Worm (Caenorhabditis elegans) whole organism, L1 larva: ENCODE data around the gene lpl-1.

Experiments used
- Y116A8C.19 ChIP-seq: sonication (generic microtip); optimal IDR thresholded peaks from 2 replicates; lab custom pipeline; 2016; ENCODE audit warnings: missing compliant biosample characterization, missing genetic modification characterization, borderline replicate concordance
- aha-1 ChIP-seq: fragments of 150-350 bp; optimal IDR thresholded peaks from 2 replicates; lab custom pipeline; 2014; ENCODE audit warnings: missing biosample characterization, missing genetic modification characterization
- alr-1 ChIP-seq: fragments of 200-800 bp; sonication (Bioruptor generic); optimal IDR thresholded peaks from 2 replicates; lab custom pipeline; 2018; ENCODE audit warnings: borderline replicate concordance, mild to moderate bottlenecking, missing genetic modification characterization, missing compliant biosample characterization
- blmp-1 ChIP-seq: fragments of 150-350 bp; optimal IDR thresholded peaks from 2 replicates; lab custom pipeline; 2014; ENCODE audit warnings: missing biosample characterization, missing genetic modification characterization
- ceh-88 ChIP-seq: fragments of 200-800 bp; sonication (Bioruptor generic); IDR thresholded peaks from 2 replicates; pipeline ENCODE4 v1.3.6; 2022; ENCODE audit warnings: missing genetic modification characterization, missing compliant biosample characterization
- ces-1 ChIP-seq: fragments of 150-350 bp; optimal IDR thresholded peaks from 2 replicates; lab custom pipeline; 2014; ENCODE audit warnings: missing biosample characterization, missing genetic modification reagents, missing genetic modification characterization
- dpl-1 ChIP-seq, 3 experiments: fragments of 150-350 bp in 2 of 3; sonication (generic microtip) in 1 of 3; optimal IDR thresholded peaks; 2 replicates each; lab custom pipeline; 2014 to 2017; ENCODE audit warnings: missing biosample characterization in 3 of 3, missing genetic modification characterization in 3 of 3, missing genetic modification reagents in 3 of 3
- dsc-1 ChIP-seq: sonication (generic microtip); optimal IDR thresholded peaks from 2 replicates; lab custom pipeline; 2016; ENCODE audit warnings: mild to moderate bottlenecking, missing genetic modification characterization, missing compliant biosample characterization
- efl-1 ChIP-seq, 4 experiments: fragments of 150-350 bp; optimal IDR thresholded peaks in 3 of 4; peaks in 1 of 4; 1 replicate in 1 of 4; 2 replicates in 3 of 4; lab custom pipeline; 2014; ENCODE audit warnings: missing biosample characterization in 2 of 4, missing genetic modification characterization in 2 of 4, missing genetic modification reagents in 2 of 4
- efl-3 ChIP-seq: fragments of 200-800 bp; sonication (Bioruptor generic); optimal IDR thresholded peaks from 2 replicates; lab custom pipeline; 2018; ENCODE audit warnings: mild to moderate bottlenecking, missing genetic modification characterization, missing compliant biosample characterization
- fkh-10 ChIP-seq: sonication (generic microtip); optimal IDR thresholded peaks from 2 replicates; lab custom pipeline; 2017; ENCODE audit warnings: missing biosample characterization, missing genetic modification reagents, missing genetic modification characterization
- fkh-4 ChIP-seq: sonication (generic microtip); optimal IDR thresholded peaks from 2 replicates; lab custom pipeline; 2016; ENCODE audit warnings: missing compliant biosample characterization, missing genetic modification characterization, borderline replicate concordance
- fkh-8 ChIP-seq: sonication (generic microtip); optimal IDR thresholded peaks from 2 replicates; lab custom pipeline; 2016; ENCODE audit warnings: mild to moderate bottlenecking, missing genetic modification characterization, missing compliant biosample characterization
- fos-1 ChIP-seq: fragments of 150-350 bp; optimal IDR thresholded peaks from 2 replicates; lab custom pipeline; 2014; ENCODE audit warnings: missing biosample characterization, missing genetic modification characterization
- hlh-4 ChIP-seq: sonication (generic microtip); optimal IDR thresholded peaks from 2 replicates; lab custom pipeline; 2016; ENCODE audit warnings: mild to moderate bottlenecking, missing genetic modification characterization, missing compliant biosample characterization
- isw-1 ChIP-seq: fragments of 200-800 bp; sonication (Bioruptor generic); IDR thresholded peaks from 2 replicates; pipeline ENCODE4 v1.3.6; 2022; ENCODE audit warnings: missing genetic modification characterization, missing compliant biosample characterization
- lin-13 ChIP-seq: fragments of 150-350 bp; optimal IDR thresholded peaks from 2 replicates; lab custom pipeline; 2014; ENCODE audit warnings: missing biosample characterization, missing genetic modification reagents, missing genetic modification characterization
- lin-14 ChIP-seq: fragments of 200-800 bp; sonication (Bioruptor generic); optimal IDR thresholded peaks from 2 replicates; lab custom pipeline; 2018; ENCODE audit warnings: mild to moderate bottlenecking, missing genetic modification characterization, moderate library complexity, missing compliant biosample characterization
- lin-15B ChIP-seq: fragments of 150-350 bp; sonication (generic microtip); optimal IDR thresholded peaks from 3 replicates; lab custom pipeline; 2014; ENCODE audit warnings: missing biosample characterization, missing genetic modification characterization
- mab-9 ChIP-seq: fragments of 200-800 bp; sonication (Bioruptor generic); IDR thresholded peaks from 2 replicates; pipeline ENCODE4 v1.3.6; 2022; ENCODE audit warnings: missing genetic modification reagents, missing genetic modification characterization, missing compliant biosample characterization
- mdl-1 ChIP-seq, 2 experiments: fragments of 150-350 bp; optimal IDR thresholded peaks; 2 replicates each; lab custom pipeline; 2014 to 2017; ENCODE audit warnings: missing biosample characterization in 2 of 2, missing genetic modification characterization in 2 of 2, inconsistent platforms in 1 of 2
- mef-2 ChIP-seq: fragments of 150-350 bp; optimal IDR thresholded peaks from 2 replicates; lab custom pipeline; 2014; ENCODE audit warnings: missing biosample characterization, missing genetic modification characterization
- mep-1 ChIP-seq: fragments of 150-350 bp; optimal IDR thresholded peaks from 2 replicates; lab custom pipeline; 2014; ENCODE audit warnings: missing biosample characterization, missing genetic modification characterization
- nhr-11 ChIP-seq: fragments of 150-350 bp; optimal IDR thresholded peaks from 2 replicates; lab custom pipeline; 2014; ENCODE audit warnings: missing biosample characterization, missing genetic modification characterization
- nhr-12 ChIP-seq: sonication (generic microtip); optimal IDR thresholded peaks from 2 replicates; lab custom pipeline; 2017; ENCODE audit warnings: missing biosample characterization, missing genetic modification characterization
- nhr-19 ChIP-seq: fragments of 200-800 bp; sonication (Bioruptor generic); conservative IDR thresholded peaks from 2 replicates; pipeline ENCODE4 v1.3.6; 2022; ENCODE audit warnings: missing genetic modification characterization, missing compliant biosample characterization
- nhr-20 ChIP-seq: sonication (generic microtip); optimal IDR thresholded peaks from 2 replicates; lab custom pipeline; 2016; ENCODE audit warnings: mild to moderate bottlenecking, missing genetic modification characterization, missing compliant biosample characterization
- nhr-237 ChIP-seq: fragments of 150-350 bp; optimal IDR thresholded peaks from 2 replicates; lab custom pipeline; 2014; ENCODE audit warnings: missing biosample characterization, missing genetic modification characterization
- nhr-47 ChIP-seq: sonication (generic microtip); optimal IDR thresholded peaks from 2 replicates; lab custom pipeline; 2016; ENCODE audit warnings: mild to moderate bottlenecking, missing genetic modification characterization, moderate library complexity, missing compliant biosample characterization
- nhr-71 ChIP-seq: sonication (generic microtip); optimal IDR thresholded peaks from 2 replicates; lab custom pipeline; 2016; ENCODE audit warnings: mild to moderate bottlenecking, missing genetic modification characterization, moderate library complexity, missing compliant biosample characterization
- nhr-77 ChIP-seq: fragments of 150-350 bp; optimal IDR thresholded peaks from 2 replicates; lab custom pipeline; 2014; ENCODE audit warnings: missing biosample characterization, missing genetic modification characterization
- nhr-84 ChIP-seq: sonication (generic microtip); optimal IDR thresholded peaks from 2 replicates; lab custom pipeline; 2017; ENCODE audit warnings: missing biosample characterization, missing genetic modification characterization
- nhr-85 ChIP-seq: sonication (generic microtip); peaks from one replicate; lab custom pipeline; 2016; ENCODE audit warnings: missing genetic modification characterization, inconsistent platforms, missing compliant biosample characterization
- nhr-90 ChIP-seq: sonication (generic microtip); optimal IDR thresholded peaks from 2 replicates; lab custom pipeline; 2016; ENCODE audit warnings: mild to moderate bottlenecking, missing genetic modification characterization, missing compliant biosample characterization; ENCODE audit not compliant: poor library complexity
- pax-3 ChIP-seq: fragments of 200-800 bp; sonication (Bioruptor generic); optimal IDR thresholded peaks from 2 replicates; lab custom pipeline; 2018; ENCODE audit warnings: mild to moderate bottlenecking, missing genetic modification characterization, moderate library complexity, missing compliant biosample characterization
- skn-1 ChIP-seq: fragments of 150-350 bp; optimal IDR thresholded peaks from 2 replicates; lab custom pipeline; 2014; ENCODE audit warnings: missing biosample characterization, missing genetic modification characterization
- snpc-4 ChIP-seq: fragments of 150-350 bp; optimal IDR thresholded peaks from 2 replicates; lab custom pipeline; 2014; ENCODE audit warnings: missing biosample characterization, missing genetic modification characterization
- snu-23 ChIP-seq: sonication (generic microtip); optimal IDR thresholded peaks from 2 replicates; lab custom pipeline; 2016; ENCODE audit warnings: missing genetic modification characterization, missing compliant biosample characterization
- sox-4 ChIP-seq: sonication (generic microtip); optimal IDR thresholded peaks from 2 replicates; lab custom pipeline; 2016; ENCODE audit warnings: missing genetic modification characterization, missing compliant biosample characterization
- sup-37 ChIP-seq: fragments of 200-800 bp; sonication (Bioruptor generic); optimal IDR thresholded peaks from 2 replicates; lab custom pipeline; 2018; ENCODE audit warnings: mild to moderate bottlenecking, missing genetic modification characterization, missing compliant biosample characterization
- swsn-7 ChIP-seq: sonication (generic microtip); optimal IDR thresholded peaks from 2 replicates; lab custom pipeline; 2016; ENCODE audit warnings: missing genetic modification characterization, missing compliant biosample characterization
- tbx-2 ChIP-seq: sonication (generic microtip); optimal IDR thresholded peaks from 2 replicates; lab custom pipeline; 2016; ENCODE audit warnings: missing genetic modification characterization, missing compliant biosample characterization
- tlp-1 ChIP-seq: fragments of 150-350 bp; optimal IDR thresholded peaks from 2 replicates; lab custom pipeline; 2014; ENCODE audit warnings: missing biosample characterization, missing genetic modification characterization
- unc-130 ChIP-seq: fragments of 150-350 bp; optimal IDR thresholded peaks from 2 replicates; lab custom pipeline; 2017; ENCODE audit warnings: missing biosample characterization, missing genetic modification characterization, inconsistent platforms
- unc-62 ChIP-seq: fragments of 150-350 bp; optimal IDR thresholded peaks from 2 replicates; lab custom pipeline; 2014; ENCODE audit warnings: missing biosample characterization, missing genetic modification reagents, missing genetic modification characterization
- unc-98 ChIP-seq: fragments of 200-800 bp; sonication (Bioruptor generic); IDR thresholded peaks from 2 replicates; pipeline ENCODE4 v1.3.6; 2022; ENCODE audit warnings: missing genetic modification characterization, missing compliant biosample characterization
- zag-1 ChIP-seq: fragments of 150-350 bp; optimal IDR thresholded peaks from 2 replicates; lab custom pipeline; 2014; ENCODE audit warnings: missing biosample characterization, missing genetic modification characterization

lpl-1 gene

ce11 chrIV:9094356-9094755, 524 bp upstream of the lpl-1 start, which contains the start of gene mrpl-42:
TSS of gene mrpl-42 (minus strand) at chrIV:9094456.
- TF ChIP-seq mdl-1 (tag; optimal IDR thresholded peaks at IDR 0.05; lab: Kevin White, UChicago), result no peak
- TF ChIP-seq alr-1 (tag; lab: Kevin White, UChicago), result no peak
- no peak for TF ChIP-seq dsc-1
- no peak for TF ChIP-seq blmp-1 (tag; lab: Kevin White, UChicago)
- TF ChIP-seq isw-1 (GFP tag; lab: Robert Waterston, UW), result no peak
- no peak for TF ChIP-seq nhr-47 (tag; lab: Kevin White, UChicago)

- TF ChIP-seq ces-1 (GFP tag; lab: Kevin White, UChicago) (peak; percentile 84), fkh-10 (GFP tag; lab: Kevin White, UChicago) (peak; percentile 68), skn-1 (no peak), lin-13 (no peak), lin-15B (tag; lab: Kevin White, UChicago) (no peak), nhr-237 (tag; lab: Kevin White, UChicago) (no peak), efl-3 (GFP tag; lab: Kevin White, UChicago) (no peak), nhr-84 (tag; lab: Kevin White, UChicago) (no peak), nhr-77 (tag; lab: Kevin White, UChicago) (no peak), aha-1 (tag; lab: Kevin White, UChicago) (no peak), hlh-4 (tag; lab: Kevin White, UChicago) (no peak), zag-1 (peak; percentile 2), nhr-71 (tag; lab: Kevin White, UChicago) (peak; percentile 25), lin-14 (peak; percentile 86), nhr-85 (tag; lab: Kevin White, UChicago) (no peak), nhr-19 (GFP tag; lab: Robert Waterston, UW) (no peak), sox-4 (no peak), unc-62 (GFP tag; lab: Kevin White, UChicago) (no peak), ceh-88 (no peak), dpl-1 (GFP tag; optimal IDR thresholded peaks at IDR 0.05; lab: Kevin White, UChicago) (peak in 1 of 3 experiments; percentile 7), isw-1 (GFP tag; lab: Robert Waterston, UW) (no peak), snu-23 (GFP tag; lab: Kevin White, UChicago) (no peak), efl-1 (optimal IDR thresholded peaks at IDR 0.05; lab: Kevin White, UChicago) (peak in 1 of 2 experiments; percentile 5), efl-1 (GFP tag; optimal IDR thresholded peaks at IDR 0.05 in 1 of 2; lab: Kevin White, UChicago) (peak in 1 of 2 experiments; percentile 51), tbx-2 (tag; lab: Kevin White, UChicago) (peak; percentile 43), mab-9 (no peak), mep-1 (peak; percentile 1), fos-1 (tag; lab: Kevin White, UChicago) (no peak), snpc-4 (tag; lab: Kevin White, UChicago) (no peak), mdl-1 (tag; optimal IDR thresholded peaks at IDR 0.05; lab: Kevin White, UChicago) (no peak), nhr-11 (no peak), unc-98 (GFP tag; lab: Robert Waterston, UW) (no peak), fkh-8 (no peak), tlp-1 (no peak), nhr-12 (no peak)
Observed at ce11 chrIV:9092011-9092410, 1.8 kb downstream of the lpl-1 start.

ce11 chrIV:9090538-9091195, 3.2 kb downstream of the lpl-1 start:
- TF ChIP-seq skn-1 (peak; percentile 40), fkh-4 (tag; lab: Kevin White, UChicago) (no peak), ceh-88 (0 out of 2 replicates have a peak, but pooled peaks have one; percentile 18), Y116A8C.19 (tag; lab: Kevin White, UChicago) (no peak), sup-37 (GFP tag; lab: Kevin White, UChicago) (no peak), snu-23 (GFP tag; lab: Kevin White, UChicago) (peak; percentile 65), mef-2 (tag; lab: Kevin White, UChicago) (no peak), nhr-11 (no peak), nhr-19 (GFP tag; lab: Robert Waterston, UW) (peak; percentile 29; the same call in 1 of the 2 replicates), nhr-90 (peak; percentile 47), blmp-1 (tag; lab: Kevin White, UChicago) (peak; percentile 34), efl-1 (optimal IDR thresholded peaks at IDR 0.05; lab: Kevin White, UChicago) (peak in 1 of 2 experiments; percentile 10), efl-1 (GFP tag; optimal IDR thresholded peaks at IDR 0.05 in 1 of 2; lab: Kevin White, UChicago) (peak in 1 of 2 experiments; percentile 85), aha-1 (tag; lab: Kevin White, UChicago) (no peak), nhr-20 (tag; lab: Kevin White, UChicago) (peak; percentile 67), swsn-7 (no peak), tbx-2 (tag; lab: Kevin White, UChicago) (peak; percentile 16), dpl-1 (GFP tag; optimal IDR thresholded peaks at IDR 0.05; lab: Kevin White, UChicago) (peak in 1 of 3 experiments; percentile 22), pax-3 (tag; lab: Kevin White, UChicago) (no peak), mdl-1 (tag; optimal IDR thresholded peaks at IDR 0.05; lab: Kevin White, UChicago) (peak in 1 of 2 experiments; percentile 72), nhr-12 (no peak), unc-130 (tag; lab: Kevin White, UChicago) (no peak)
